Fruit fly (Drosophila melanogaster): ENCODE measurements around the gene Ost48.

The Ost48 gene

dm6 chrX:9109072-9109844, 49.1 kb downstream of the Ost48 start (continued):
- TF ChIP-seq ci (GFP tag; IDR thresholded peaks at IDR 0.05) (0 out of 3 replicates have a peak, but pooled peaks have one; percentile 24), BtbVII (GFP tag; optimal IDR thresholded peaks at IDR 0.05) (peak; percentile 13), CG8478 (optimal IDR thresholded peaks at IDR 0.05) (peak; percentile 16), Lim3 (GFP tag; IDR thresholded peaks at IDR 0.05) (no peak), Pdp1 (GFP tag; optimal IDR thresholded peaks at IDR 0.05) (peak; percentile 51 to 63), tap (tag; optimal IDR thresholded peaks at IDR 0.05) (no peak), NFAT (GFP tag; IDR thresholded peaks at IDR 0.05) (no peak), sd (tag; optimal IDR thresholded peaks at IDR 0.05) (no peak), Six4 (GFP tag; optimal IDR thresholded peaks at IDR 0.05) (peak; percentile 41), MBD-R2 (GFP tag; IDR thresholded peaks at IDR 0.05) (peak; percentile 36; the same call in 1 of the 2 replicates), CG10543 (GFP tag; optimal IDR thresholded peaks at IDR 0.05) (no peak), pita (GFP tag; optimal IDR thresholded peaks at IDR 0.05) (no peak), emc (GFP tag; optimal IDR thresholded peaks at IDR 0.05) (peak; percentile 4), nerfin-2 (GFP tag; IDR thresholded peaks at IDR 0.05; ENCODE audit: partially characterized antibody) (no peak), Dip2 (GFP tag; IDR thresholded peaks at IDR 0.05) (no peak), crol (GFP tag; IDR thresholded peaks at IDR 0.05) (no peak), vnd (GFP tag; IDR thresholded peaks at IDR 0.05; ENCODE audit: partially characterized antibody) (no peak), org-1 (GFP tag; optimal IDR thresholded peaks at IDR 0.05) (peak; percentile 17), CG2129 (GFP tag; IDR thresholded peaks at IDR 0.05; ENCODE audit: partially characterized antibody) (no peak)

dm6 chrX:9108387-9108786, 49.9 kb downstream of the Ost48 start, which contains the start of gene AP-1gamma:
Gene AP-1gamma, plus strand, starts transcription at chrX:9108691.
- TF ChIP-seq her (GFP tag; optimal IDR thresholded peaks at IDR 0.05), result no peak
- no peak for TF ChIP-seq Dref (GFP tag; IDR thresholded peaks at IDR 0.05)
- TF ChIP-seq CG2202 (tag; optimal IDR thresholded peaks at IDR 0.05), result no peak
- no peak for TF ChIP-seq CG8944 (GFP tag; optimal IDR thresholded peaks at IDR 0.05)
- TF ChIP-seq exex (tag; optimal IDR thresholded peaks at IDR 0.05), result peak; percentile 91
- no peak for TF ChIP-seq CG2678 (tag; optimal IDR thresholded peaks at IDR 0.05)
- TF ChIP-seq CG10209 (GFP tag; optimal IDR thresholded peaks at IDR 0.05), result no peak
- TF ChIP-seq mirr (GFP tag; optimal IDR thresholded peaks at IDR 0.05), result peak; percentile 78
- no peak for TF ChIP-seq Mad (GFP tag; optimal IDR thresholded peaks at IDR 0.05)
- no peak for TF ChIP-seq CG18262 (tag; optimal IDR thresholded peaks at IDR 0.05)
- no peak for TF ChIP-seq sc (optimal IDR thresholded peaks at IDR 0.05)
- TF ChIP-seq sc (GFP tag; optimal IDR thresholded peaks at IDR 0.05), result no peak
- TF ChIP-seq nerfin-2 (GFP tag; IDR thresholded peaks at IDR 0.05; ENCODE audit: partially characterized antibody), result no peak
- no peak for TF ChIP-seq CG4404 (GFP tag; IDR thresholded peaks at IDR 0.05)
- TF ChIP-seq Deaf1 (tag; optimal IDR thresholded peaks at IDR 0.05), result peak; percentile 82
- peak; percentile 10 for TF ChIP-seq pros (GFP tag; optimal IDR thresholded peaks at IDR 0.05)
- TF ChIP-seq CG18599 (GFP tag; optimal IDR thresholded peaks at IDR 0.05), result peak; percentile 1
- no peak for TF ChIP-seq jigr1 (GFP tag; IDR thresholded peaks at IDR 0.05)
- no peak for TF ChIP-seq CG31365 (tag; optimal IDR thresholded peaks at IDR 0.05)
- TF ChIP-seq Med (GFP tag), result peak; percentile 41
- TF ChIP-seq fd102C (GFP tag; optimal IDR thresholded peaks at IDR 0.05), result no peak
- TF ChIP-seq bab2 (GFP tag; optimal IDR thresholded peaks at IDR 0.05), result no peak
- TF ChIP-seq grn (GFP tag; optimal IDR thresholded peaks at IDR 0.05), result peak; percentile 40
- peak; percentile 48 for TF ChIP-seq Fer1 (GFP tag; optimal IDR thresholded peaks at IDR 0.05)
- TF ChIP-seq CG34376 (GFP tag; optimal IDR thresholded peaks at IDR 0.05), result peak; percentile 76
- TF ChIP-seq sug (tag; optimal IDR thresholded peaks at IDR 0.05), result peak; percentile 93
- no peak for TF ChIP-seq az2 (GFP tag; optimal IDR thresholded peaks at IDR 0.05)
- TF ChIP-seq CG31224 (GFP tag; IDR thresholded peaks at IDR 0.05), result no peak
- peak; percentile 85 for TF ChIP-seq CG10543 (GFP tag; optimal IDR thresholded peaks at IDR 0.05)
- no peak for TF ChIP-seq CG14860 (GFP tag; IDR thresholded peaks at IDR 0.05; ENCODE audit: partially characterized antibody)
- no peak for TF ChIP-seq Gug (GFP tag; IDR thresholded peaks at IDR 0.05)
- TF ChIP-seq klu (GFP tag; IDR thresholded peaks at IDR 0.05), result no peak
- TF ChIP-seq psq (GFP tag; optimal IDR thresholded peaks at IDR 0.05), result no peak
